Worm (Caenorhabditis elegans): ENCODE measurements around the gene C07B5.8.
A peak's percentile ranks its signal among the peaks of the same experiment; 100 is the strongest.

C07B5.8 gene

DNA sequence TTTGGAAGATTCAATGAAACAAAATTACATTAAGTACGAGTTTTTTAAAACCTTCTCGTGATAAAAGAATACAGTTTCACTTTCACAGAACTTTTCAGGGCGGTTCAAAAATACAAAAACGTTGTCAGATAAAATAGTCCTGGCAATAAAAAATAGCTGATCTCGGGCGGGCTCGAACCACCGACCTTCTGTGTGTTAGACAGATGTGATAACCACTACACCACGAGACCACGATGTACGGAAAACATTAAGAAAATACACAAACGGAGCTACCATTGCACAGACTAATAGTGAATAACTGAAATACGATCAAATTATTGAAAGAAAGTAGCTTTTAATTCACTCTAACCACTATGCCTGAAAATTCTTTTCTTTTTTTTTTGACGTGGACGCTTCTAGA, 24.4 kb upstream of the C07B5.8 start (continued):
- TF ChIP-seq mbf-1 (tag; optimal IDR thresholded peaks at IDR 0.05) (no peak), mab-5 (tag; optimal IDR thresholded peaks at IDR 0.05) (no peak)

DNA sequence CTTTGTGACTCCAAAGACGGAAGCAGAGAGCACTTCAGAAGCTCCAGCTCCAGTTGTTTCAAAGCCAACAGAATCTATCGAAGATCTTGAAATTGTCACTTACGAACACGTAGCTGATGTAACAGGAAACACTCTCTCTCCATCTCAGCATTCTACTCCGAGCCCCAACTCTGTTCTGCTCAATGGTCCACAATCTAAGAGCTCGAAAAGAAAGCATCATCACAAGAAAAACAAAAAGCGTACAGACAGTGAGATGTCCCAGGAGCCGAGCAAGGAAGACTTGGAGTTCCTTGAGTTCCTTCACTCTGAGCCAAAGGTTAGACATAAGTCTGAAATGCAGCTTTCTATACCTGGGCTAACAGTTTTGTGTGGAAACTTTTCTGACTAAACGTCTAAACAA, 19.5 kb upstream of the C07B5.8 start:
- TF ChIP-seq dmd-4 (tag; optimal IDR thresholded peaks at IDR 0.05) = no peak
- TF ChIP-seq mdl-1 (tag; optimal IDR thresholded peaks at IDR 0.05) = no peak
- TF ChIP-seq nhr-77 (tag; optimal IDR thresholded peaks at IDR 0.05) = no peak
- TF ChIP-seq ztf-11 (tag; optimal IDR thresholded peaks at IDR 0.05) = no peak
- no peak for TF ChIP-seq ama-1 (optimal IDR thresholded peaks at IDR 0.05)
- no peak for TF ChIP-seq nhr-21 (tag; optimal IDR thresholded peaks at IDR 0.05)
- TF ChIP-seq nhr-10 (tag; optimal IDR thresholded peaks at IDR 0.05) = no peak
- no peak for TF ChIP-seq elt-1 (tag; optimal IDR thresholded peaks at IDR 0.05)
- TF ChIP-seq ZK546.5 (tag; optimal IDR thresholded peaks at IDR 0.05) = no peak
- no peak for TF ChIP-seq nhr-25 (tag; optimal IDR thresholded peaks at IDR 0.05)

DNA sequence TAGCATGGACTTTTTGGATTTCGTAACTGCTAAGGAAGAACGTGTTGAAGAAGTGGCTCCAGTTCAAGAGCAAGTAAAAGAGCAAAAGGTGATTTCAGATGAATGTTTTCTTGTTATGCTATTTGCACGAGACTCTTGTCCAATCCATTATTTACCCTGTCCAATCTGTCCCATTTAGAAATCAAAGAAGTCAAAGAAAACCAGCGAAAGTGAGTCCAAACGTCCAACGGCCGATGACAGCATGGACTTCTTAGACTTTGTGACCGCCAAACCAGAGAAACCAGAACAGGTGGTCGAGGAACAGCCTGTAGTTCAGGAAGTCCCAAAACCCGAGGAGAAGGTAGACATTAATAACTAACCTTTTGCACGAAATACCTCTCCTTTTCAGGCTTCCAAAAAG, 18.7 kb upstream of the C07B5.8 start:
- TF ChIP-seq ztf-4 (tag; optimal IDR thresholded peaks at IDR 0.05) = no peak
- no peak for TF ChIP-seq lin-13 (GFP tag; optimal IDR thresholded peaks at IDR 0.05)
- no peak for TF ChIP-seq nhr-77 (tag; optimal IDR thresholded peaks at IDR 0.05)
- TF ChIP-seq egl-27 (tag; optimal IDR thresholded peaks at IDR 0.05) = no peak
- TF ChIP-seq ZK546.5 (tag; optimal IDR thresholded peaks at IDR 0.05) = no peak
- no peak for TF ChIP-seq aly-2 (tag; optimal IDR thresholded peaks at IDR 0.05)
- no peak for TF ChIP-seq nhr-12 (tag; optimal IDR thresholded peaks at IDR 0.05)
- TF ChIP-seq F13H6.1 (tag; optimal IDR thresholded peaks at IDR 0.05) = no peak
- TF ChIP-seq ztf-11 (tag; optimal IDR thresholded peaks at IDR 0.05) = no peak
- no peak for TF ChIP-seq unc-55 (GFP tag; optimal IDR thresholded peaks at IDR 0.05)
- no peak for TF ChIP-seq sma-3 (GFP tag; optimal IDR thresholded peaks at IDR 0.05)
- TF ChIP-seq lin-11 (tag; optimal IDR thresholded peaks at IDR 0.05) = no peak
- no peak for TF ChIP-seq sma-9 (GFP tag; optimal IDR thresholded peaks at IDR 0.05)
- no peak for TF ChIP-seq sma-9 (tag; optimal IDR thresholded peaks at IDR 0.05)
- TF ChIP-seq nhr-23 (tag; optimal IDR thresholded peaks at IDR 0.05) = no peak
- TF ChIP-seq nhr-129 (tag; optimal IDR thresholded peaks at IDR 0.05) = no peak

DNA sequence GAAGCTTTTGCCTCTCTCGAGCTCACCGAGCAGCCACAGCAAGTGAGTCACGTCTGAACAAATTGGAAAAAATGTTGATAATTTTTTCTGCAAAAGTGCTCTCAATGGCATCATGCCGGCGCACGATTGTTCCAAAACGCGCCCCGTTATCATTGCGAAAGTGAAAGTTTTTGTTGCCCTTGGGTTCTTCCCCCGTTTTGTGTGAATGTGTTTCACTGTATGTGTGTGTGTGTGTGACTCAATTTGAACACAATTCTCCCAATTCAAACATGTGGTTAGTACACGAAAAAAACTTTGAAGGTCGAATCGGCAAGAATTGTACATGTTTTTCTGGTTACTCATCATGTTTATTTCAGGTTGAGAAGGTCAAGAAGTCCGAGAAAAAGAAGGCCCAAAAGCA, 16.5 kb upstream of the C07B5.8 start:
- no peak for TF ChIP-seq nhr-11 (tag; optimal IDR thresholded peaks at IDR 0.05)
- TF ChIP-seq nhr-23 (tag; optimal IDR thresholded peaks at IDR 0.05) = no peak
- TF ChIP-seq dmd-4 (tag; optimal IDR thresholded peaks at IDR 0.05) = no peak
- peak; percentile 35 for TF ChIP-seq Y55F3AM.14 (GFP tag; optimal IDR thresholded peaks at IDR 0.05)
- TF ChIP-seq unc-55 (GFP tag; optimal IDR thresholded peaks at IDR 0.05) = no peak
- peak in 1 of 2 experiments; percentile 27 for TF ChIP-seq mdl-1 (tag; optimal IDR thresholded peaks at IDR 0.05)
- TF ChIP-seq nhr-25 (tag; optimal IDR thresholded peaks at IDR 0.05) = peak; percentile 83
- TF ChIP-seq unc-39 (tag; optimal IDR thresholded peaks at IDR 0.05) = no peak
- no peak for TF ChIP-seq lin-11 (tag; optimal IDR thresholded peaks at IDR 0.05)
- TF ChIP-seq ztf-4 (tag; optimal IDR thresholded peaks at IDR 0.05) = no peak
- TF ChIP-seq lin-13 (GFP tag; optimal IDR thresholded peaks at IDR 0.05) = no peak
- no peak for TF ChIP-seq snpc-4 (tag; optimal IDR thresholded peaks at IDR 0.05)
- peak; percentile 3 for TF ChIP-seq F13H6.1 (tag; optimal IDR thresholded peaks at IDR 0.05)
- TF ChIP-seq ZK546.5 (tag; optimal IDR thresholded peaks at IDR 0.05) = no peak
- TF ChIP-seq ceh-16 (tag; optimal IDR thresholded peaks at IDR 0.05) = no peak
- TF ChIP-seq sma-3 (GFP tag; optimal IDR thresholded peaks at IDR 0.05) = peak; percentile 71
- no peak for TF ChIP-seq nhr-10 (tag; optimal IDR thresholded peaks at IDR 0.05)
- no peak for TF ChIP-seq lsy-2 (tag; optimal IDR thresholded peaks at IDR 0.05)
- peak; percentile 11 for TF ChIP-seq gmeb-1 (tag; optimal IDR thresholded peaks at IDR 0.05)
- TF ChIP-seq nhr-77 (tag; optimal IDR thresholded peaks at IDR 0.05) = no peak
- no peak for TF ChIP-seq nhr-237 (tag; optimal IDR thresholded peaks at IDR 0.05)
- no peak for TF ChIP-seq ama-1 (optimal IDR thresholded peaks at IDR 0.05)
- no peak for TF ChIP-seq R02D3.7 (tag; optimal IDR thresholded peaks at IDR 0.05)
- no peak for TF ChIP-seq nhr-21 (tag; optimal IDR thresholded peaks at IDR 0.05)
- TF ChIP-seq egl-27 (tag; optimal IDR thresholded peaks at IDR 0.05) = peak; percentile 25
- TF ChIP-seq blmp-1 (tag; optimal IDR thresholded peaks at IDR 0.05; ENCODE audit: insufficient read depth) = peak; percentile 92
- TF ChIP-seq unc-62 (GFP tag; optimal IDR thresholded peaks at IDR 0.05) = no peak
- peak; percentile 0 for TF ChIP-seq nhr-6 (tag; optimal IDR thresholded peaks at IDR 0.05)
- TF ChIP-seq elt-1 (tag; optimal IDR thresholded peaks at IDR 0.05) = no peak
- peak; percentile 34 for TF ChIP-seq sem-4 (tag; optimal IDR thresholded peaks at IDR 0.05)
- TF ChIP-seq zag-1 (tag; optimal IDR thresholded peaks at IDR 0.05) = no peak
- peak; percentile 22 for TF ChIP-seq C34F6.9 (tag; optimal IDR thresholded peaks at IDR 0.05)
- TF ChIP-seq crh-2 (tag; optimal IDR thresholded peaks at IDR 0.05) = peak; percentile 63
- TF ChIP-seq peb-1 (tag; optimal IDR thresholded peaks at IDR 0.05) = no peak
- TF ChIP-seq fos-1 (tag; optimal IDR thresholded peaks at IDR 0.05) = peak; percentile 96
- TF ChIP-seq lin-39 (tag; optimal IDR thresholded peaks at IDR 0.05) = no peak
- no peak for TF ChIP-seq ztf-1 (GFP tag; conservative IDR thresholded peaks at IDR 0.05)
- no peak for TF ChIP-seq aly-2 (tag; optimal IDR thresholded peaks at IDR 0.05)
- TF ChIP-seq sma-9 (GFP tag; optimal IDR thresholded peaks at IDR 0.05) = peak; percentile 82
- TF ChIP-seq sma-9 (tag; optimal IDR thresholded peaks at IDR 0.05) = no peak
- no peak for TF ChIP-seq ztf-11 (tag; optimal IDR thresholded peaks at IDR 0.05)
- TF ChIP-seq alr-1 (tag; optimal IDR thresholded peaks at IDR 0.05) = no peak
- no peak for TF ChIP-seq elt-3 (tag; optimal IDR thresholded peaks at IDR 0.05)

All from whole organism, L2 larva.